Fruit fly (Drosophila melanogaster) whole organism, embryonic: ENCODE results near the gene eIF3h.

Experiments
- Abd-B ChIP-seq: fragments of 200-800 bp; sonication (Bioruptor generic); optimal IDR thresholded peaks from 2 replicates; lab custom pipeline; 2018; ENCODE audit warnings: missing biosample characterization, mild to moderate bottlenecking, missing genetic modification characterization, moderate library complexity
- Atf6 ChIP-seq: fragments of 200-800 bp; sonication (Bioruptor generic); IDR thresholded peaks from 2 replicates; pipeline ENCODE4 v1.3.6; 2022; ENCODE audit warnings: missing biosample characterization, missing genetic modification characterization
- CG10147 ChIP-seq: fragments of 200-800 bp; sonication (Bioruptor generic); optimal IDR thresholded peaks from 2 replicates; lab custom pipeline; 2019; ENCODE audit warnings: missing biosample characterization, mild to moderate bottlenecking, missing genetic modification characterization, moderate library complexity
- CG1024 ChIP-seq: fragments of 200-800 bp; sonication (Bioruptor generic); IDR thresholded peaks from 2 replicates; pipeline ENCODE4 v1.3.6; 2022; ENCODE audit warnings: missing biosample characterization, missing genetic modification characterization
- CG10321 ChIP-seq: fragments of 200-800 bp; sonication (Bioruptor generic); IDR thresholded peaks from 2 replicates; pipeline ENCODE4 v1.3.6; 2022; ENCODE audit warnings: missing biosample characterization, missing genetic modification characterization
- CG10462 ChIP-seq: fragments of 200-800 bp; sonication (Bioruptor generic); optimal IDR thresholded peaks from 2 replicates; lab custom pipeline; 2016; ENCODE audit warnings: missing biosample characterization, missing genetic modification characterization
- CG10543 ChIP-seq: fragments of 200-800 bp; sonication (Bioruptor generic); optimal IDR thresholded peaks from 3 replicates; lab custom pipeline; 2017; ENCODE audit warnings: missing biosample characterization, mild to moderate bottlenecking, missing genetic modification characterization, moderate library complexity
- CG11723 ChIP-seq: fragments of 200-800 bp; sonication (Bioruptor generic); optimal IDR thresholded peaks from 2 replicates; lab custom pipeline; 2017; ENCODE audit warnings: missing biosample characterization, mild to moderate bottlenecking, missing genetic modification characterization
- CG12299 ChIP-seq: fragments of 200-800 bp; sonication (Bioruptor generic); optimal IDR thresholded peaks from 2 replicates; lab custom pipeline; 2018; ENCODE audit warnings: missing biosample characterization, mild to moderate bottlenecking, missing genetic modification characterization
- CG1233 ChIP-seq: fragments of 200-800 bp; sonication (Bioruptor generic); optimal IDR thresholded peaks from 4 replicates; lab custom pipeline; 2018; ENCODE audit warnings: missing biosample characterization, mild to moderate bottlenecking, missing genetic modification characterization
- CG12744 ChIP-seq: fragments of 200-800 bp; sonication (Bioruptor generic); optimal IDR thresholded peaks from 2 replicates; lab custom pipeline; 2016; ENCODE audit warnings: missing biosample characterization, missing genetic modification characterization
- CG12769 ChIP-seq: fragments of 200-800 bp; sonication (Bioruptor generic); optimal IDR thresholded peaks from 2 replicates; lab custom pipeline; 2019; ENCODE audit warnings: missing biosample characterization, mild to moderate bottlenecking, missing genetic modification characterization, moderate library complexity
- CG15073 ChIP-seq: fragments of 200-800 bp; sonication (Bioruptor generic); optimal IDR thresholded peaks from 2 replicates; lab custom pipeline; 2016; ENCODE audit warnings: missing biosample characterization, missing genetic modification characterization
- CG17385 ChIP-seq: fragments of 200-800 bp; sonication (Bioruptor generic); optimal IDR thresholded peaks from 3 replicates; lab custom pipeline; 2018; ENCODE audit warnings: missing biosample characterization, mild to moderate bottlenecking, missing genetic modification characterization
- CG2120 ChIP-seq: fragments of 200-800 bp; sonication (Bioruptor generic); optimal IDR thresholded peaks from 3 replicates; lab custom pipeline; 2016; ENCODE audit warnings: missing biosample characterization, missing genetic modification characterization
- CG31441 ChIP-seq: fragments of 200-800 bp; sonication (Bioruptor generic); IDR thresholded peaks from 2 replicates; pipeline ENCODE4 v1.3.6; 2022; ENCODE audit warnings: missing biosample characterization, missing genetic modification characterization
- CG3726 ChIP-seq: fragments of 200-800 bp; sonication (Bioruptor generic); IDR thresholded peaks from 3 replicates; pipeline ENCODE4, ENCODE4 v1.3.6; 2022; ENCODE audit warnings: missing biosample characterization, missing genetic modification characterization
- CG4360 ChIP-seq: fragments of 200-800 bp; sonication (Bioruptor generic); IDR thresholded peaks from 2 replicates; pipeline ENCODE4 v1.3.6; 2022; ENCODE audit warnings: missing biosample characterization, missing genetic modification characterization
- CG4404 ChIP-seq: fragments of 200-800 bp; sonication (Bioruptor generic); IDR thresholded peaks from 2 replicates; pipeline ENCODE4 v1.3.6; 2022; ENCODE audit warnings: missing biosample characterization, missing genetic modification characterization
- CG4617 ChIP-seq: fragments of 200-800 bp; sonication (Bioruptor generic); optimal IDR thresholded peaks from 3 replicates; lab custom pipeline; 2016; ENCODE audit warnings: missing biosample characterization, missing genetic modification characterization, borderline replicate concordance
- CG6813 ChIP-seq: fragments of 200-800 bp; sonication (Bioruptor generic); optimal IDR thresholded peaks from 2 replicates; lab custom pipeline; 2017; ENCODE audit warnings: missing biosample characterization, missing genetic modification characterization, mild to moderate bottlenecking, moderate library complexity, missing genetic modification reagents
- CG7839 ChIP-seq: fragments of 200-800 bp; sonication (Bioruptor generic); optimal IDR thresholded peaks from 3 replicates; lab custom pipeline; 2018; ENCODE audit warnings: missing biosample characterization, mild to moderate bottlenecking, missing genetic modification characterization, moderate library complexity
- Deaf1 ChIP-seq: fragments of 200-800 bp; optimal IDR thresholded peaks from 3 replicates; lab custom pipeline; 2019; ENCODE audit warnings: missing biosample characterization, mild to moderate bottlenecking, missing genetic modification characterization, moderate library complexity
- Dref ChIP-seq: fragments of 200-800 bp; sonication (Bioruptor generic); IDR thresholded peaks from 2 replicates; pipeline ENCODE4 v1.3.6; 2022; ENCODE audit warnings: missing biosample characterization, missing genetic modification characterization
- E2f1 ChIP-seq: fragments of 200-800 bp; sonication (Bioruptor generic); IDR thresholded peaks from 2 replicates; pipeline ENCODE4 v1.3.6; 2022; ENCODE audit warnings: missing biosample characterization, missing genetic modification characterization
- Ets65A ChIP-seq: fragments of 200-800 bp; sonication (Bioruptor generic); peaks from one replicate; lab custom pipeline; 2016; ENCODE audit warnings: missing biosample characterization, missing genetic modification characterization
- Fer3 ChIP-seq: fragments of 200-800 bp; sonication (Bioruptor generic); optimal IDR thresholded peaks from 2 replicates; lab custom pipeline; 2018; ENCODE audit warnings: missing biosample characterization, mild to moderate bottlenecking, missing genetic modification characterization, moderate library complexity
- HLH4C ChIP-seq: fragments of 200-800 bp; sonication (Bioruptor generic); IDR thresholded peaks from 3 replicates; pipeline ENCODE4 v1.3.6; 2022; ENCODE audit warnings: missing biosample characterization, missing genetic modification characterization; ENCODE audit not compliant: partially characterized antibody
- Lpt ChIP-seq: fragments of >200 bp; optimal IDR thresholded peaks from 2 replicates; lab custom pipeline; 2018; ENCODE audit warnings: missing biosample characterization, missing genetic modification characterization
- Pdp1 ChIP-seq, 2 experiments: fragments of 200-800 bp; sonication (Bioruptor generic); optimal IDR thresholded peaks; 3 replicates each; lab custom pipeline; 2016; ENCODE audit warnings: missing biosample characterization in 2 of 2, missing genetic modification characterization in 2 of 2, mild to moderate bottlenecking in 1 of 2, moderate library complexity in 1 of 2
- Rfx ChIP-seq: fragments of 200-800 bp; sonication (Bioruptor generic); IDR thresholded peaks from 2 replicates; pipeline ENCODE4 v1.3.6; 2022; ENCODE audit warnings: missing biosample characterization, missing genetic modification characterization
- Taf1 ChIP-seq: fragments of 200-800 bp; sonication (Bioruptor generic); IDR thresholded peaks from 2 replicates; pipeline ENCODE4 v1.3.6; 2022; ENCODE audit warnings: missing biosample characterization, missing genetic modification characterization
- aop ChIP-seq: fragments of 200-800 bp; sonication (Bioruptor generic); IDR thresholded peaks from 2 replicates; pipeline ENCODE4 v1.3.6; 2022; ENCODE audit warnings: missing biosample characterization, missing genetic modification characterization
- ara ChIP-seq: fragments of 200-800 bp; sonication (Bioruptor generic); IDR thresholded peaks from 2 replicates; pipeline ENCODE4 v1.3.6; 2022; ENCODE audit warnings: missing biosample characterization, missing genetic modification characterization
- br ChIP-seq: fragments of >200 bp; optimal IDR thresholded peaks from 2 replicates; lab custom pipeline; 2017
- ems ChIP-seq: fragments of 200-800 bp; sonication (Bioruptor generic); optimal IDR thresholded peaks from 3 replicates; lab custom pipeline; 2016; ENCODE audit warnings: missing biosample characterization, missing genetic modification characterization
- fd3F ChIP-seq: fragments of 200-800 bp; sonication (Bioruptor generic); optimal IDR thresholded peaks from 2 replicates; lab custom pipeline; 2018; ENCODE audit warnings: missing biosample characterization, mild to moderate bottlenecking, missing genetic modification characterization, moderate library complexity
- fru ChIP-seq: fragments of >200 bp; optimal IDR thresholded peaks from 2 replicates; lab custom pipeline; 2017
- grn ChIP-seq: fragments of 200-800 bp; sonication (Bioruptor generic); optimal IDR thresholded peaks from 3 replicates; lab custom pipeline; 2017; ENCODE audit warnings: missing biosample characterization, missing genetic modification characterization
- hb ChIP-seq: fragments of 200-800 bp; sonication (Bioruptor generic); IDR thresholded peaks from 3 replicates; pipeline ENCODE4 v1.3.6; 2022; ENCODE audit warnings: missing biosample characterization, missing genetic modification characterization; ENCODE audit not compliant: partially characterized antibody
- ind ChIP-seq: fragments of 200-800 bp; sonication (Bioruptor generic); optimal IDR thresholded peaks from 3 replicates; lab custom pipeline; 2016; ENCODE audit warnings: missing biosample characterization, missing genetic modification characterization
- jigr1 ChIP-seq: fragments of 200-800 bp; sonication (Bioruptor generic); IDR thresholded peaks from 3 replicates; pipeline ENCODE4 v1.3.6; 2022; ENCODE audit warnings: missing biosample characterization, missing genetic modification characterization
- lmd ChIP-seq: fragments of 200-800 bp; sonication (Bioruptor generic); IDR thresholded peaks from 2 replicates; pipeline ENCODE4 v1.3.6; 2022; ENCODE audit warnings: missing biosample characterization, missing genetic modification characterization
- lola ChIP-seq, 3 experiments: fragments of >200 bp in 2 of 3; fragments of 200-800 bp in 1 of 3; sonication (Bioruptor generic) in 1 of 3; optimal IDR thresholded peaks; 2 replicates each; lab custom pipeline; 2017 to 2019; ENCODE audit warnings: missing biosample characterization in 3 of 3, missing genetic modification characterization in 3 of 3, mild to moderate bottlenecking in 1 of 3, moderate library complexity in 1 of 3
- nerfin-2 ChIP-seq: fragments of 200-800 bp; sonication (Bioruptor generic); IDR thresholded peaks from 2 replicates; pipeline ENCODE4 v1.3.6; 2022; ENCODE audit warnings: missing biosample characterization, missing genetic modification characterization; ENCODE audit not compliant: partially characterized antibody
- nmo ChIP-seq: fragments of 200-800 bp; sonication (Bioruptor generic); optimal IDR thresholded peaks from 2 replicates; lab custom pipeline; 2018; ENCODE audit warnings: missing biosample characterization, mild to moderate bottlenecking, missing genetic modification characterization, moderate library complexity
- org-1 ChIP-seq: fragments of 200-800 bp; sonication (Bioruptor generic); optimal IDR thresholded peaks from 2 replicates; lab custom pipeline; 2017; ENCODE audit warnings: missing biosample characterization, missing genetic modification characterization
- seq ChIP-seq: fragments of 200-800 bp; sonication (Bioruptor generic); IDR thresholded peaks from 2 replicates; pipeline ENCODE4 v1.3.6; 2022; ENCODE audit warnings: missing biosample characterization, missing genetic modification characterization
- sna ChIP-seq: fragments of 200-800 bp; sonication (Bioruptor generic); IDR thresholded peaks from 2 replicates; pipeline ENCODE4 v1.3.6; 2022; ENCODE audit warnings: missing biosample characterization, missing genetic modification characterization; ENCODE audit not compliant: partially characterized antibody
- sob ChIP-seq: fragments of 200-800 bp; sonication (Bioruptor generic); IDR thresholded peaks from 2 replicates; pipeline ENCODE4 v1.3.6; 2022; ENCODE audit warnings: missing biosample characterization, missing genetic modification characterization
- sqz ChIP-seq: fragments of 200-800 bp; sonication (Bioruptor generic); optimal IDR thresholded peaks from 3 replicates; lab custom pipeline; 2018; ENCODE audit warnings: missing biosample characterization, mild to moderate bottlenecking, missing genetic modification characterization
- tup ChIP-seq: fragments of 200-800 bp; sonication (Bioruptor generic); optimal IDR thresholded peaks from 2 replicates; lab custom pipeline; 2016; ENCODE audit warnings: missing biosample characterization, mild to moderate bottlenecking, missing genetic modification characterization, moderate library complexity

The eIF3h gene

DNA sequence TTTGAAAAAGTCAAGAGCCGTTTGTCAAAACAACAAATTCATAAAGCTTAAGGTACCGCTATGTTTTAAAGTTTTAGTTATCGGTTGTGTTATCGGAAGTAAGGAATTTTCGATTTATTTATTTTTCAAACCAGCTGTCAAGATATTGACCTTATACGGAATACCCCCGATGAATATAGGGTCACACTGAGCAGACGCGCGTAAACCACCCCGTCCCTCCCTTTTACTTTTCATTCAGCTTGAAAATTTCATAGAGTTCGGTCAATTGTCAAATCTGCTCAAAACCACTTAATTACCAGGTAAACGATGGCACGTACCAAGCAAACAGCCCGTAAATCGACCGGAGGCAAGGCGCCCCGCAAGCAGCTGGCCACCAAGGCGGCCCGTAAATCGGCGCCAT lies 2.1 kb upstream of the eIF3h start, which contains the start of the genes CG14036 and His3.3A (continued):
- TF ChIP-seq ems (GFP tag; lab: Kevin White, UChicago) (peak; percentile 50), aop (no peak), CG7839 (tag; lab: Kevin White, UChicago) (no peak), lmd (GFP tag; lab: Robert Waterston, UW) (no peak), grn (GFP tag; lab: Kevin White, UChicago) (no peak), HLH4C (peak; percentile 79), Atf6 (GFP tag; lab: Robert Waterston, UW) (no peak), CG4404 (GFP tag; lab: Robert Waterston, UW) (no peak), ara (no peak), Abd-B (GFP tag; lab: Kevin White, UChicago) (no peak), sna (GFP tag; lab: Robert Waterston, UW) (peak; percentile 66), CG10147 (no peak), Dref (GFP tag; lab: Robert Waterston, UW) (peak; percentile 91), CG3726 (no peak), Lpt (no peak), CG6813 (GFP tag; lab: Kevin White, UChicago) (no peak), Rfx (GFP tag; lab: Robert Waterston, UW) (peak; percentile 42), CG4360 (GFP tag; lab: Robert Waterston, UW) (no peak), Deaf1 (tag; lab: Kevin White, UChicago) (no peak), nmo (GFP tag; lab: Kevin White, UChicago) (peak; percentile 56), Pdp1 (GFP tag; optimal IDR thresholded peaks at IDR 0.05; lab: Kevin White, UChicago) (no peak), fd3F (GFP tag; lab: Kevin White, UChicago) (no peak), CG10543 (GFP tag; lab: Kevin White, UChicago) (no peak), ind (no peak), fru (lab: Kevin White, UChicago) (no peak), CG17385 (GFP tag; lab: Kevin White, UChicago) (no peak), CG11723 (GFP tag; lab: Kevin White, UChicago) (no peak), br (lab: Kevin White, UChicago) (no peak), nerfin-2 (GFP tag; lab: Robert Waterston, UW) (no peak), lola (GFP tag; optimal IDR thresholded peaks at IDR 0.05; lab: Kevin White, UChicago) (no peak), tup (no peak), CG1233 (GFP tag; lab: Kevin White, UChicago) (no peak), Taf1 (GFP tag; lab: Robert Waterston, UW) (no peak), CG4617 (GFP tag; lab: Kevin White, UChicago) (peak; percentile 43), CG10321 (GFP tag; lab: Robert Waterston, UW) (no peak), CG1024 (GFP tag; lab: Robert Waterston, UW) (no peak; the same call in none of the 2 replicates), Ets65A (peak; percentile 41), Fer3 (tag; lab: Kevin White, UChicago) (no peak), CG12744 (GFP tag; lab: Kevin White, UChicago) (no peak), E2f1 (GFP tag; lab: Robert Waterston, UW) (peak; percentile 41; the same call in 1 of the 2 replicates), org-1 (GFP tag; lab: Kevin White, UChicago) (no peak), CG15073 (GFP tag; lab: Kevin White, UChicago) (no peak), CG31441 (GFP tag; lab: Robert Waterston, UW) (no peak), sob (GFP tag; lab: Robert Waterston, UW) (0 out of 2 replicates have a peak, but pooled peaks have one; percentile 22), CG2120 (GFP tag; lab: Kevin White, UChicago) (peak; percentile 46), seq (no peak), hb (GFP tag; lab: Robert Waterston, UW) (no peak), CG12769 (tag; lab: Kevin White, UChicago) (peak; percentile 20), jigr1 (no peak), sqz (GFP tag; lab: Kevin White, UChicago) (no peak), CG10462 (GFP tag; lab: Kevin White, UChicago) (no peak), CG12299 (no peak)
